Worm (Caenorhabditis elegans) whole organism, L2 larva: ENCODE data around the gene W01A11.7.

Source experiments
- C34F6.9 ChIP-seq: fragments of 150-350 bp; optimal IDR thresholded peaks from 2 replicates; lab custom pipeline; 2014; ENCODE audit warnings: missing biosample characterization, missing genetic modification characterization
- F13H6.1 ChIP-seq: sonication (generic microtip); optimal IDR thresholded peaks from 2 replicates; lab custom pipeline; 2016; ENCODE audit warnings: missing genetic modification characterization, missing compliant biosample characterization
- R02D3.7 ChIP-seq: fragments of 150-350 bp; optimal IDR thresholded peaks from 2 replicates; lab custom pipeline; 2014; ENCODE audit warnings: missing biosample characterization, missing genetic modification characterization
- Y55F3AM.14 ChIP-seq: fragments of 200-800 bp; sonication (Bioruptor generic); optimal IDR thresholded peaks from 2 replicates; lab custom pipeline; 2018; ENCODE audit warnings: mild to moderate bottlenecking, missing genetic modification characterization, missing compliant biosample characterization
- ama-1 ChIP-seq: fragments of 150-350 bp; optimal IDR thresholded peaks from 2 replicates; lab custom pipeline; 2018; ENCODE audit warnings: inconsistent platforms
- ceh-16 ChIP-seq: fragments of 150-350 bp; optimal IDR thresholded peaks from 2 replicates; lab custom pipeline; 2014; ENCODE audit warnings: missing biosample characterization, missing genetic modification characterization
- ceh-82 ChIP-seq: fragments of 150-350 bp; optimal IDR thresholded peaks from 2 replicates; lab custom pipeline; 2014; ENCODE audit warnings: missing biosample characterization, missing genetic modification characterization
- crh-2 ChIP-seq: sonication (generic microtip); optimal IDR thresholded peaks from 2 replicates; lab custom pipeline; 2017; ENCODE audit warnings: missing biosample characterization, missing genetic modification characterization
- egl-27 ChIP-seq: sonication (generic microtip); optimal IDR thresholded peaks from 3 replicates; lab custom pipeline; 2017; ENCODE audit warnings: missing biosample characterization, missing genetic modification reagents, missing genetic modification characterization
- elt-1 ChIP-seq: fragments of 150-350 bp; optimal IDR thresholded peaks from 2 replicates; lab custom pipeline; 2014; ENCODE audit warnings: missing biosample characterization, missing genetic modification characterization
- fos-1 ChIP-seq: fragments of 150-350 bp; optimal IDR thresholded peaks from 2 replicates; lab custom pipeline; 2014; ENCODE audit warnings: missing biosample characterization, missing genetic modification characterization
- gmeb-1 ChIP-seq: fragments of 150-350 bp; optimal IDR thresholded peaks from 2 replicates; lab custom pipeline; 2014; ENCODE audit warnings: missing biosample characterization, missing genetic modification characterization
- lin-11 ChIP-seq: fragments of 150-350 bp; sonication (generic microtip); optimal IDR thresholded peaks from 2 replicates; lab custom pipeline; 2014; ENCODE audit warnings: missing biosample characterization, missing genetic modification characterization, inconsistent platforms, mixed read lengths
- lin-13 ChIP-seq: fragments of 150-350 bp; optimal IDR thresholded peaks from 2 replicates; lab custom pipeline; 2014; ENCODE audit warnings: missing biosample characterization, missing genetic modification reagents, missing genetic modification characterization
- lin-39 ChIP-seq: fragments of 150-350 bp; optimal IDR thresholded peaks from 2 replicates; lab custom pipeline; 2014; ENCODE audit warnings: missing biosample characterization, missing genetic modification reagents, missing genetic modification characterization
- lsy-2 ChIP-seq, 2 experiments: fragments of 150-350 bp in 1 of 2; sonication (generic microtip) in 1 of 2; optimal IDR thresholded peaks; 2 replicates each; lab custom pipeline; 2014 to 2017; ENCODE audit warnings: missing biosample characterization in 2 of 2, missing genetic modification characterization in 2 of 2
- mdl-1 ChIP-seq, 2 experiments: fragments of 150-350 bp in 1 of 2; sonication (generic microtip) in 1 of 2; optimal IDR thresholded peaks; 2 replicates each; lab custom pipeline; 2017; ENCODE audit warnings: missing biosample characterization in 2 of 2, missing genetic modification characterization in 2 of 2
- nhr-10 ChIP-seq: sonication (generic microtip); optimal IDR thresholded peaks from 2 replicates; lab custom pipeline; 2017; ENCODE audit warnings: missing biosample characterization, missing genetic modification characterization
- nhr-129 ChIP-seq: fragments of 150-350 bp; optimal IDR thresholded peaks from 2 replicates; lab custom pipeline; 2014; ENCODE audit warnings: missing biosample characterization, missing genetic modification characterization
- nhr-21 ChIP-seq: fragments of 150-350 bp; optimal IDR thresholded peaks from 2 replicates; lab custom pipeline; 2014; ENCODE audit warnings: missing biosample characterization, missing genetic modification characterization
- nhr-25 ChIP-seq: fragments of 150-350 bp; sonication (generic microtip); optimal IDR thresholded peaks from 3 replicates; lab custom pipeline; 2014; ENCODE audit warnings: missing biosample characterization, missing genetic modification characterization
- nhr-77 ChIP-seq: fragments of 150-350 bp; optimal IDR thresholded peaks from 2 replicates; lab custom pipeline; 2014; ENCODE audit warnings: missing biosample characterization, missing genetic modification characterization
- sem-4 ChIP-seq: fragments of 150-350 bp; optimal IDR thresholded peaks from 2 replicates; lab custom pipeline; 2014; ENCODE audit warnings: missing biosample characterization, missing genetic modification reagents, missing genetic modification characterization
- skn-1 ChIP-seq: sonication (generic microtip); optimal IDR thresholded peaks from 2 replicates; lab custom pipeline; 2017; ENCODE audit warnings: missing biosample characterization, missing genetic modification characterization
- sma-3 ChIP-seq: sonication (generic microtip); optimal IDR thresholded peaks from 2 replicates; lab custom pipeline; 2016; ENCODE audit warnings: missing genetic modification reagents, missing genetic modification characterization, missing compliant biosample characterization
- sma-9 ChIP-seq, 2 experiments: fragments of 150-350 bp in 1 of 2; sonication (generic microtip) in 1 of 2; optimal IDR thresholded peaks; 2 replicates each; lab custom pipeline; 2014 to 2016; ENCODE audit warnings: missing genetic modification characterization in 2 of 2, mild to moderate bottlenecking in 1 of 2, missing biosample characterization in 1 of 2, missing compliant biosample characterization in 1 of 2, missing genetic modification reagents in 1 of 2, moderate library complexity in 1 of 2
- unc-55 ChIP-seq: fragments of 150-350 bp; sonication (generic microtip); optimal IDR thresholded peaks from 3 replicates; lab custom pipeline; 2014; ENCODE audit warnings: missing biosample characterization, missing genetic modification reagents, missing genetic modification characterization
- zag-1 ChIP-seq: fragments of 150-350 bp; optimal IDR thresholded peaks from 2 replicates; lab custom pipeline; 2014; ENCODE audit warnings: missing biosample characterization, missing genetic modification characterization
- ztf-4 ChIP-seq: fragments of 150-350 bp; optimal IDR thresholded peaks from 2 replicates; lab custom pipeline; 2014; ENCODE audit warnings: missing biosample characterization, missing genetic modification characterization

W01A11.7 gene

DNA sequence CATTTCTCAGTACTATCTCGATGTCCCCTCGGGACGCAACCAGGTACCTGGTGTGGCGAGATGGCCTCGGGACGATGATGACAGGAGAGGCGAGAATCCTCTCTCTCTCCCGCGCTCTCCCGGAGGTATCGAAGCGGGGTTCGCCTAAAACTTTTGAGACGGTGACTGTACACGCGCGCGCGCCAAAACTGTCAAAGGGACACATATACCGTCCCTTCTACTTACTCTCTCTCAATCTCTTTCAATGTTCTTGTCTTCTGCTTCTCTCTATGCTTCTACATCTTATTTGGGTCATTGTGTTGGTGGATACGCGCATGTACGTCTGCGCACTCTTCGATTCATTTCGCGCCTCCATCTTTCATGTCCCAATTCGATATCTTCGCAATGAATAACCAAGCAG lies 36.7 kb upstream of the W01A11.7 start:
- TF ChIP-seq crh-2 (no peak), Y55F3AM.14 (peak; percentile 25), sma-9 (GFP tag; optimal IDR thresholded peaks at IDR 0.05; lab: Kevin White, UChicago) (peak; percentile 3), sma-9 (tag; optimal IDR thresholded peaks at IDR 0.05; lab: Kevin White, UChicago) (no peak), nhr-10 (no peak), sma-3 (no peak), nhr-129 (tag; lab: Kevin White, UChicago) (peak; percentile 10), nhr-25 (peak; percentile 21), nhr-21 (peak; percentile 55), lin-11 (tag; lab: Kevin White, UChicago) (no peak), R02D3.7 (tag; lab: Kevin White, UChicago) (no peak), ama-1 (lab: Kevin White, UChicago) (no peak), fos-1 (tag; lab: Kevin White, UChicago) (peak; percentile 25)
- TF ChIP-seq, all 48 proteins: peak for 6

DNA sequence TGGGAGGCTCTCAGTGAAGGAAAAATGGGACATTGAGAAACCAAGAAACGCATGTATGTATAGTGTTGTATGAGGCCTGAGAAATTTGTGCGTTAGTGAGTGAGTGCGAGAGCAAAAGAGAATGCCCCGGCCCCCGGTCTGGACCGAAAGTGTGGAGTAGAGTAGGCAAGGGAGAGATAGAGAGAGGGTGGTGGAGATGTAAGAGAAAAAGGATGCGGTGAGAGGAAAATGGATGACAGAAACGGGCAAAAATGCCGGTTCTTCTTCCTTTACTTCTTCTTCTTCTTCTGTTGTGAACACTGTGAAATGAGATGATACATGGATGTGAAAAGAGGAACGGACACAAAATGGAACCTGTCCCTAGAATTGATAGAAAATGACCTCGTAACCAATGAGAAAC lies 33.1 kb upstream of the W01A11.7 start:
- TF ChIP-seq nhr-129 (tag; lab: Kevin White, UChicago) (peak; percentile 29), unc-55 (GFP tag; lab: Kevin White, UChicago) (peak; percentile 7), C34F6.9 (peak; percentile 30), zag-1 (tag; lab: Kevin White, UChicago) (no peak), mdl-1 (tag; optimal IDR thresholded peaks at IDR 0.05; lab: Kevin White, UChicago) (no peak), lsy-2 (tag; optimal IDR thresholded peaks at IDR 0.05; lab: Kevin White, UChicago) (peak in 1 of 2 experiments; percentile 12), fos-1 (tag; lab: Kevin White, UChicago) (peak; percentile 5), crh-2 (peak; percentile 16), F13H6.1 (tag; lab: Kevin White, UChicago) (peak; percentile 30)
- TF ChIP-seq, all 48 proteins: peak for 7

DNA sequence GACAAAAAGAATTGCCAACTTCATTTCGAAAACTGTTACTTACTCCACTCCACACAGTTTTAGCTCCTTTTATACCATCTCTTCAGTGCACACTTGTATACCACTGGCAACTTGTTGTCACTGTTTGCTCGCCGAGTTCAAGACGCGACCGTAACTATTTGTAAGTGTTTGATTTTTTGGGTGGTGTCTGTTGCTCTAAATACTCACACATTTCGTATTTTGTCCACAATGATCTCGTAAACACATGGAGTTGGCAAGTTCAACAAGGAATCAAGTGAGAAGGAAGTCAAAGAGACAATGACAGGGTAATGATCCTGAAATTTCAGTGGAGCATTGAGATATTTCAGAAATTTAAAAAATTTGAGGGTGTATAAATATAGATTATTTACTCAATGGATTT lies 27.8 kb upstream of the W01A11.7 start, which contains the start of gene hpo-26:
Gene hpo-26, minus strand, starts transcription at position 31 of the 400 bp plus-strand sequence.
- no peak for TF ChIP-seq nhr-77 (tag; lab: Kevin White, UChicago)
- no peak for TF ChIP-seq elt-1 (tag; lab: Kevin White, UChicago)
- TF ChIP-seq egl-27, result no peak
- TF ChIP-seq skn-1 (tag; lab: Kevin White, UChicago), result no peak
- peak; percentile 22 for TF ChIP-seq sma-9 (GFP tag; optimal IDR thresholded peaks at IDR 0.05; lab: Kevin White, UChicago)
- no peak for TF ChIP-seq sma-9 (tag; optimal IDR thresholded peaks at IDR 0.05; lab: Kevin White, UChicago)
- TF ChIP-seq nhr-129 (tag; lab: Kevin White, UChicago), result peak; percentile 39
- no peak for TF ChIP-seq sem-4 (tag; lab: Kevin White, UChicago)
- TF ChIP-seq lsy-2 (tag; optimal IDR thresholded peaks at IDR 0.05; lab: Kevin White, UChicago), result no peak
- no peak for TF ChIP-seq gmeb-1 (tag; lab: Kevin White, UChicago)
- no peak for TF ChIP-seq lin-39 (tag; lab: Kevin White, UChicago)
- no peak for TF ChIP-seq unc-55 (GFP tag; lab: Kevin White, UChicago)
- TF ChIP-seq F13H6.1 (tag; lab: Kevin White, UChicago), result peak; percentile 70
- TF ChIP-seq Y55F3AM.14, result no peak
- TF ChIP-seq ceh-16 (tag; lab: Kevin White, UChicago), result no peak
- no peak for TF ChIP-seq lin-13 (GFP tag; lab: Kevin White, UChicago)
- no peak for TF ChIP-seq ceh-82 (tag; lab: Kevin White, UChicago)
- TF ChIP-seq, all 48 proteins: peak for 3

ce11 chrV:6524757-6525156 lies 19.6 kb upstream of the W01A11.7 start, which contains the start of gene acs-1:
acs-1 (plus strand) TSS chrV:6524989.
- TF ChIP-seq fos-1 (tag; lab: Kevin White, UChicago), result peak; percentile 82
- TF ChIP-seq ztf-4, result no peak
- TF ChIP-seq egl-27, result peak; percentile 19
- TF ChIP-seq, all 48 proteins: peak for 2

DNA sequence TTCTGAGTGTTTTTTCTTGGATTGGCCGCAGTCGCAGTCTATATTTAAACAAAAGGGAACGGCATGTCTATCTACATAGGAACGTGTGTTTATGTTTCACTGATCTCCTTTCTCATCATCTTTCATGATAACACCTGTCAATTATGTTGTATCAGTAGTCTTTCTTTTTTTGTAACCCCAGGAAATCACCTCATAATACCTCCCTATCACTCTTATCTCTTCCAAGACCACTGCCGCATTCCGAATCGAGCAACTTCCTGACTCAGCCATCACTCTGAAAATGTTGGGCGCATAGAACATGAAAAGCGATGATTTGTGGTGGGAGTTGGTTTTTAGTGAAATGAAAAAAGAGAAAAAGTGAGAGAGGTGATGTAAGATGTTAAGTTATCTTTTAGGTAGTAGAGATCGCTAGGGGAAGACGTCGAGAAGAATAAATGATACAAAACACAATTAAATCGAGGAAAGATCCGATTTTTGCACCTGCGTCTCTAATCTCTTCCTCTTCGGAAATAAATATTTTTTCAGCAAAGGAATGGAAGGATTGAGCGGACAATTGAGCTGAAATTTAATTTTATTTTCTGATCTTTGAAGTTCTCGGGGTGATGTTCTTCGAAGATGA lies 17.8 kb upstream of the W01A11.7 start:
- TF ChIP-seq fos-1 (tag; lab: Kevin White, UChicago) (peak; percentile 86), sma-9 (GFP tag; optimal IDR thresholded peaks at IDR 0.05; lab: Kevin White, UChicago) (peak; percentile 13), sma-9 (tag; optimal IDR thresholded peaks at IDR 0.05; lab: Kevin White, UChicago) (no peak), nhr-21 (no peak)
